Worm (Caenorhabditis elegans) whole organism, L4/young adult: ENCODE data around the gene T07F12.2.

ENCODE experiments used
- W03F9.2 ChIP-seq: fragments of 150-350 bp; optimal IDR thresholded peaks from 2 replicates; lab custom pipeline; 2014; ENCODE audit warnings: missing biosample characterization, missing genetic modification characterization
- dao-5 ChIP-seq: sonication (generic microtip); optimal IDR thresholded peaks from 2 replicates; lab custom pipeline; 2016; ENCODE audit warnings: missing genotype, missing genetic modification characterization, moderate library complexity, missing compliant biosample characterization
- him-1 ChIP-seq: sonication (generic microtip); optimal IDR thresholded peaks from 2 replicates; lab custom pipeline; 2016; ENCODE audit warnings: missing genotype, missing genetic modification reagents, missing genetic modification characterization, missing compliant biosample characterization

DNA sequence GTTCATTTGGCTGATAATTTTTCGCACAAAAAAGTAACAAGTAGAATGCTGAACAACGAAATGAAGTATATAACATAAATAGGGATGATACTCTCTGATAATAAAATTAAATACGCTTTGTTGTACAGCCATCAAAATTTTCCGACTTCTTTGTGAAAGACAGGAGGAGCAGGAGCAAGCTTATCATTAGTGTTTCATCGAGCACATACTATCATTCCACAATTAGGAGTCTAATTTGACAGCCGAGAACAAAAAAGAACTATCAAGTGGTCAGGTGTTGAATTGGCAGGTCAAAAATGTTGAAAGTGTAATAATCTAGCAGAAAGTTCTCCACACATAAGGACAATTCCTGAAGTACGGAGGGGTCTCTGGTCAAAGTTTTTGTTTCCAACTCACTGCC, 38.1 kb downstream of the T07F12.2 start:
- TF ChIP-seq him-1 (tag; lab: Kevin White, UChicago), result no peak
- TF ChIP-seq dao-5 (tag; lab: Kevin White, UChicago), result no peak
- no peak for TF ChIP-seq W03F9.2 (tag; lab: Kevin White, UChicago)
